Fruit fly (Drosophila melanogaster) whole organism, embryonic: ENCODE results near the gene KFase.

Source experiments
- ATbp ChIP-seq: fragments of 200-800 bp; sonication (Bioruptor generic); optimal IDR thresholded peaks from 2 replicates; lab custom pipeline; 2017; ENCODE audit warnings: missing biosample characterization, mild to moderate bottlenecking, missing genetic modification characterization, missing genetic modification reagents
- Awh ChIP-seq: fragments of 200-800 bp; sonication (Bioruptor generic); IDR thresholded peaks from 2 replicates; pipeline ENCODE4, ENCODE4 v1.3.6; 2022; ENCODE audit warnings: missing biosample characterization, missing genetic modification characterization
- Bgb ChIP-seq: fragments of 200-800 bp; sonication (Bioruptor generic); IDR thresholded peaks from 2 replicates; pipeline ENCODE4 v1.3.6; 2022; ENCODE audit warnings: missing biosample characterization, missing genetic modification characterization; ENCODE audit not compliant: partially characterized antibody
- CG10543 ChIP-seq: fragments of 200-800 bp; sonication (Bioruptor generic); optimal IDR thresholded peaks from 3 replicates; lab custom pipeline; 2017; ENCODE audit warnings: missing biosample characterization, mild to moderate bottlenecking, missing genetic modification characterization, moderate library complexity
- CG10654 ChIP-seq: fragments of 200-800 bp; sonication (Bioruptor generic); optimal IDR thresholded peaks from 2 replicates; lab custom pipeline; 2016; ENCODE audit warnings: missing biosample characterization, missing genetic modification characterization
- CG11247 ChIP-seq: fragments of 200-800 bp; sonication (Bioruptor generic); IDR thresholded peaks from 2 replicates; pipeline ENCODE4 v1.3.6; 2022; ENCODE audit warnings: missing biosample characterization, missing genetic modification characterization
- CG12769 ChIP-seq: fragments of 200-800 bp; sonication (Bioruptor generic); optimal IDR thresholded peaks from 2 replicates; lab custom pipeline; 2019; ENCODE audit warnings: missing biosample characterization, mild to moderate bottlenecking, missing genetic modification characterization, moderate library complexity
- CG14441 ChIP-seq: fragments of 200-800 bp; sonication (Bioruptor generic); IDR thresholded peaks from 2 replicates; pipeline ENCODE4 v1.3.6; 2022; ENCODE audit warnings: missing biosample characterization, missing genetic modification characterization
- CG15073 ChIP-seq: fragments of 200-800 bp; sonication (Bioruptor generic); optimal IDR thresholded peaks from 2 replicates; lab custom pipeline; 2016; ENCODE audit warnings: missing biosample characterization, missing genetic modification characterization
- CG15514 ChIP-seq: fragments of 200-800 bp; sonication (Bioruptor generic); optimal IDR thresholded peaks from 3 replicates; lab custom pipeline; 2017; ENCODE audit warnings: missing biosample characterization, missing genetic modification characterization, mild to moderate bottlenecking, moderate library complexity, missing genetic modification reagents
- CG18262 ChIP-seq: fragments of 200-800 bp; optimal IDR thresholded peaks from 3 replicates; lab custom pipeline; 2019; ENCODE audit warnings: missing biosample characterization, mild to moderate bottlenecking, missing genetic modification characterization, moderate library complexity
- CG3163 ChIP-seq: fragments of 200-800 bp; sonication (Bioruptor generic); optimal IDR thresholded peaks from 3 replicates; lab custom pipeline; 2016; ENCODE audit warnings: missing biosample characterization, missing genetic modification characterization
- CG32767 ChIP-seq: fragments of 200-800 bp; sonication (Bioruptor generic); IDR thresholded peaks from 2 replicates; pipeline ENCODE4 v1.3.6; 2022; ENCODE audit warnings: missing biosample characterization, missing genetic modification characterization
- CG4820 ChIP-seq: fragments of 200-800 bp; sonication (Bioruptor generic); optimal IDR thresholded peaks from 3 replicates; lab custom pipeline; 2016; ENCODE audit warnings: missing biosample characterization, missing genetic modification characterization
- CG4854 ChIP-seq: fragments of 200-800 bp; sonication (Bioruptor generic); optimal IDR thresholded peaks from 2 replicates; lab custom pipeline; 2016; ENCODE audit warnings: missing biosample characterization, missing genetic modification characterization, inconsistent platforms
- CG5180 ChIP-seq: fragments of 200-800 bp; sonication (Bioruptor generic); optimal IDR thresholded peaks from 3 replicates; lab custom pipeline; 2017; ENCODE audit warnings: missing biosample characterization, missing genetic modification characterization, mild to moderate bottlenecking, moderate library complexity, missing genetic modification reagents
- CG6175 ChIP-seq: fragments of 200-800 bp; sonication (Bioruptor generic); IDR thresholded peaks from 3 replicates; pipeline ENCODE4 v1.3.6; 2022; ENCODE audit warnings: missing biosample characterization, missing genetic modification characterization
- CG7271 ChIP-seq: fragments of 200-800 bp; sonication (Bioruptor generic); optimal IDR thresholded peaks from 2 replicates; lab custom pipeline; 2018; ENCODE audit warnings: missing biosample characterization, mild to moderate bottlenecking, missing genetic modification characterization, moderate library complexity
- CG8281 ChIP-seq: fragments of 200-800 bp; sonication (Bioruptor generic); optimal IDR thresholded peaks from 2 replicates; lab custom pipeline; 2018; ENCODE audit warnings: missing biosample characterization, mild to moderate bottlenecking, missing genetic modification characterization, moderate library complexity
- CG8388 ChIP-seq: fragments of 200-800 bp; sonication (Bioruptor generic); optimal IDR thresholded peaks from 2 replicates; lab custom pipeline; 2019; ENCODE audit warnings: missing biosample characterization, mild to moderate bottlenecking, missing genetic modification characterization, moderate library complexity
- CG9797 ChIP-seq: fragments of 200-800 bp; sonication (Bioruptor generic); optimal IDR thresholded peaks from 3 replicates; lab custom pipeline; 2018; ENCODE audit warnings: missing biosample characterization, mild to moderate bottlenecking, missing genetic modification characterization
- Camta ChIP-seq: fragments of 200-800 bp; sonication (Bioruptor generic); optimal IDR thresholded peaks from 2 replicates; lab custom pipeline; 2016; ENCODE audit warnings: missing biosample characterization, missing genetic modification characterization
- HLH4C ChIP-seq: fragments of 200-800 bp; sonication (Bioruptor generic); IDR thresholded peaks from 3 replicates; pipeline ENCODE4 v1.3.6; 2022; ENCODE audit warnings: missing biosample characterization, missing genetic modification characterization; ENCODE audit not compliant: partially characterized antibody
- Lpt ChIP-seq: fragments of >200 bp; optimal IDR thresholded peaks from 2 replicates; lab custom pipeline; 2018; ENCODE audit warnings: missing biosample characterization, missing genetic modification characterization
- Sin3A ChIP-seq: fragments of >200 bp; optimal IDR thresholded peaks from 2 replicates; lab custom pipeline; 2018
- Sox100B ChIP-seq: fragments of 200-800 bp; sonication (Bioruptor generic); optimal IDR thresholded peaks from 3 replicates; lab custom pipeline; 2018; ENCODE audit warnings: missing biosample characterization, mild to moderate bottlenecking, missing genetic modification characterization
- Spps ChIP-seq: fragments of 200-800 bp; sonication (Bioruptor generic); optimal IDR thresholded peaks from 2 replicates; lab custom pipeline; 2018; ENCODE audit warnings: missing biosample characterization, mild to moderate bottlenecking, missing genetic modification characterization
- Xbp1 ChIP-seq: fragments of 200-800 bp; sonication (Bioruptor generic); optimal IDR thresholded peaks from 3 replicates; lab custom pipeline; 2016; ENCODE audit warnings: missing biosample characterization, mild to moderate bottlenecking, missing genetic modification characterization
- ac ChIP-seq: fragments of 200-800 bp; sonication (Bioruptor generic); optimal IDR thresholded peaks from 3 replicates; lab custom pipeline; 2017; ENCODE audit warnings: missing biosample characterization, mild to moderate bottlenecking, missing genetic modification characterization
- amos ChIP-seq: fragments of 200-800 bp; sonication (Bioruptor generic); IDR thresholded peaks from 2 replicates; pipeline ENCODE4 v1.3.6; 2022; ENCODE audit warnings: missing biosample characterization, missing genetic modification characterization; ENCODE audit not compliant: partially characterized antibody
- ase ChIP-seq: fragments of 200-800 bp; sonication (Bioruptor generic); IDR thresholded peaks from 3 replicates; pipeline ENCODE4 v1.3.6; 2022; ENCODE audit warnings: missing biosample characterization, missing genetic modification characterization
- ash1 ChIP-seq: fragments of 200-800 bp; sonication (Bioruptor generic); optimal IDR thresholded peaks from 2 replicates; lab custom pipeline; 2018; ENCODE audit warnings: missing biosample characterization, mild to moderate bottlenecking, missing genetic modification characterization
- bcd ChIP-seq: fragments of 200-800 bp; sonication (Bioruptor generic); optimal IDR thresholded peaks from 2 replicates; lab custom pipeline; 2017; ENCODE audit warnings: missing biosample characterization, mild to moderate bottlenecking, missing genetic modification characterization
- ci ChIP-seq: fragments of 200-800 bp; sonication (Bioruptor generic); IDR thresholded peaks from 3 replicates; pipeline ENCODE4 v1.3.6; 2022; ENCODE audit warnings: missing biosample characterization, missing genetic modification characterization
- esg ChIP-seq: fragments of 200-800 bp; sonication (Bioruptor generic); conservative IDR thresholded peaks from 2 replicates; pipeline ENCODE4 v1.3.6; 2022; ENCODE audit warnings: missing biosample characterization, missing genetic modification characterization
- fd3F ChIP-seq: fragments of 200-800 bp; sonication (Bioruptor generic); optimal IDR thresholded peaks from 2 replicates; lab custom pipeline; 2018; ENCODE audit warnings: missing biosample characterization, mild to moderate bottlenecking, missing genetic modification characterization, moderate library complexity
- fu2 ChIP-seq: fragments of 200-800 bp; sonication (Bioruptor generic); optimal IDR thresholded peaks from 2 replicates; lab custom pipeline; 2016; ENCODE audit warnings: missing biosample characterization, missing genetic modification characterization
- ham ChIP-seq: fragments of 200-800 bp; sonication (Bioruptor generic); IDR thresholded peaks from 2 replicates; pipeline ENCODE4 v1.3.6; 2022; ENCODE audit warnings: missing biosample characterization, missing genetic modification characterization
- inv ChIP-seq: fragments of 200-800 bp; sonication (Bioruptor generic); IDR thresholded peaks from 2 replicates; pipeline ENCODE4 v1.3.6; 2022; ENCODE audit warnings: missing biosample characterization, missing genetic modification characterization; ENCODE audit not compliant: partially characterized antibody
- kah ChIP-seq: fragments of 200-800 bp; sonication (Bioruptor generic); optimal IDR thresholded peaks from 2 replicates; lab custom pipeline; 2018; ENCODE audit warnings: missing biosample characterization, mild to moderate bottlenecking, missing genetic modification characterization
- nau ChIP-seq: fragments of 200-800 bp; sonication (Bioruptor generic); optimal IDR thresholded peaks from 3 replicates; lab custom pipeline; 2017; ENCODE audit warnings: missing biosample characterization, mild to moderate bottlenecking, missing genetic modification characterization, missing genetic modification reagents
- org-1 ChIP-seq: fragments of 200-800 bp; sonication (Bioruptor generic); optimal IDR thresholded peaks from 2 replicates; lab custom pipeline; 2017; ENCODE audit warnings: missing biosample characterization, missing genetic modification characterization
- scrt ChIP-seq: fragments of 200-800 bp; sonication (Bioruptor generic); optimal IDR thresholded peaks from 2 replicates; lab custom pipeline; 2018; ENCODE audit warnings: missing biosample characterization, mild to moderate bottlenecking, missing genetic modification characterization, moderate library complexity
- shn ChIP-seq: fragments of 200-800 bp; sonication (Bioruptor generic); optimal IDR thresholded peaks from 3 replicates; lab custom pipeline; 2016; ENCODE audit warnings: missing biosample characterization, missing genetic modification characterization
- sqz ChIP-seq: fragments of 200-800 bp; sonication (Bioruptor generic); optimal IDR thresholded peaks from 3 replicates; lab custom pipeline; 2018; ENCODE audit warnings: missing biosample characterization, mild to moderate bottlenecking, missing genetic modification characterization
- tgo ChIP-seq: fragments of 200-800 bp; sonication (Bioruptor generic); IDR thresholded peaks from 3 replicates; pipeline ENCODE4 v1.3.6; 2022; ENCODE audit warnings: missing biosample characterization, missing genetic modification characterization
- toy ChIP-seq: fragments of 200-800 bp; sonication (Bioruptor generic); IDR thresholded peaks from 2 replicates; pipeline ENCODE4 v1.3.6; 2022; ENCODE audit warnings: missing biosample characterization, missing genetic modification characterization
- trem ChIP-seq: fragments of 200-800 bp; optimal IDR thresholded peaks from 3 replicates; lab custom pipeline; 2019; ENCODE audit warnings: missing biosample characterization, mild to moderate bottlenecking, missing genetic modification characterization, moderate library complexity
- vnd ChIP-seq: fragments of 200-800 bp; sonication (Bioruptor generic); IDR thresholded peaks from 3 replicates; pipeline ENCODE4 v1.3.6; 2022; ENCODE audit warnings: missing biosample characterization, missing genetic modification characterization; ENCODE audit not compliant: partially characterized antibody
- zfh2 ChIP-seq: fragments of 200-800 bp; sonication (Bioruptor generic); optimal IDR thresholded peaks from 2 replicates; lab custom pipeline; 2016; ENCODE audit warnings: missing biosample characterization, missing genetic modification characterization

KFase gene

dm6 chr2L:6479226-6479906 lies 9.2 kb downstream of the KFase start (continued):
- TF ChIP-seq CG10654 (GFP tag; lab: Kevin White, UChicago) = no peak
- TF ChIP-seq Lpt = no peak
- TF ChIP-seq trem (tag; lab: Kevin White, UChicago) = no peak
- TF ChIP-seq vnd (GFP tag; lab: Robert Waterston, UW) = no peak
- no peak for TF ChIP-seq CG8281 (tag; lab: Kevin White, UChicago)
- TF ChIP-seq CG14441 (GFP tag; lab: Robert Waterston, UW) = no peak
- peak; percentile 55; the same call in 2 of the 3 replicates for TF ChIP-seq ci (GFP tag; lab: Robert Waterston, UW)
- TF ChIP-seq CG11247 (GFP tag; lab: Robert Waterston, UW) = no peak
- TF ChIP-seq Sin3A = no peak
- no peak for TF ChIP-seq toy (GFP tag; lab: Robert Waterston, UW)
- no peak for TF ChIP-seq esg (GFP tag; lab: Robert Waterston, UW)
- no peak for TF ChIP-seq Awh (GFP tag; lab: Robert Waterston, UW)
- peak; percentile 24 for TF ChIP-seq fu2 (GFP tag; lab: Kevin White, UChicago)
- TF ChIP-seq CG12769 (tag; lab: Kevin White, UChicago) = peak; percentile 70
- TF ChIP-seq nau (GFP tag; lab: Kevin White, UChicago) = peak; percentile 57
- TF ChIP-seq sqz (GFP tag; lab: Kevin White, UChicago) = peak; percentile 44
- TF ChIP-seq Camta (GFP tag; lab: Kevin White, UChicago) = no peak
- TF ChIP-seq HLH4C (GFP tag; lab: Robert Waterston, UW) = no peak
- TF ChIP-seq inv (GFP tag; lab: Robert Waterston, UW) = no peak
- peak; percentile 39 for TF ChIP-seq ash1 (GFP tag; lab: Kevin White, UChicago)
- no peak for TF ChIP-seq fd3F (GFP tag; lab: Kevin White, UChicago)
- TF ChIP-seq CG4820 (GFP tag; lab: Kevin White, UChicago) = no peak
- no peak for TF ChIP-seq CG32767 (GFP tag; lab: Robert Waterston, UW)
- TF ChIP-seq bcd (GFP tag; lab: Kevin White, UChicago) = no peak
- peak; percentile 44 for TF ChIP-seq CG5180 (GFP tag; lab: Kevin White, UChicago)
- no peak for TF ChIP-seq CG8388 (GFP tag; lab: Kevin White, UChicago)
- peak; percentile 80 for TF ChIP-seq ATbp (GFP tag; lab: Kevin White, UChicago)
- TF ChIP-seq org-1 (GFP tag; lab: Kevin White, UChicago) = peak; percentile 28
- peak; percentile 91 for TF ChIP-seq kah (GFP tag; lab: Kevin White, UChicago)
- no peak for TF ChIP-seq CG9797 (GFP tag; lab: Kevin White, UChicago)
- no peak for TF ChIP-seq CG3163
- no peak for TF ChIP-seq CG7271 (tag; lab: Kevin White, UChicago)
- peak; percentile 11 for TF ChIP-seq CG18262 (tag; lab: Kevin White, UChicago)
- no peak; the same call in 1 of the 2 replicates for TF ChIP-seq Bgb (GFP tag; lab: Robert Waterston, UW)
- peak; percentile 36 for TF ChIP-seq Sox100B (GFP tag; lab: Kevin White, UChicago)
- peak; percentile 83 for TF ChIP-seq CG10543 (GFP tag; lab: Kevin White, UChicago)
- TF ChIP-seq Xbp1 (GFP tag; lab: Kevin White, UChicago) = peak; percentile 27
- peak; percentile 72 for TF ChIP-seq CG15514
- no peak for TF ChIP-seq Spps (tag; lab: Kevin White, UChicago)
- no peak for TF ChIP-seq shn
- TF ChIP-seq amos = no peak; the same call in 1 of the 2 replicates
- no peak for TF ChIP-seq zfh2
- no peak for TF ChIP-seq ham
- TF ChIP-seq CG15073 (GFP tag; lab: Kevin White, UChicago) = no peak
- peak; percentile 97 for TF ChIP-seq scrt (GFP tag; lab: Kevin White, UChicago)
- no peak for TF ChIP-seq CG4854 (GFP tag; lab: Kevin White, UChicago)
- no peak for TF ChIP-seq CG6175 (GFP tag; lab: Robert Waterston, UW)
- TF ChIP-seq ac (GFP tag; lab: Kevin White, UChicago) = no peak
- no peak for TF ChIP-seq ase (GFP tag; lab: Robert Waterston, UW)
- TF ChIP-seq tgo = no peak
